Fruit fly (Drosophila melanogaster) whole organism, embryonic: ENCODE results near the gene CG33108.

Experiments
- CG10321 ChIP-seq: fragments of 200-800 bp; sonication (Bioruptor generic); IDR thresholded peaks from 2 replicates; pipeline ENCODE4 v1.3.6; 2022; ENCODE audit warnings: missing biosample characterization, missing genetic modification characterization
- CG11093 ChIP-seq: fragments of 200-800 bp; sonication (Bioruptor generic); IDR thresholded peaks from 3 replicates; pipeline ENCODE4 v1.3.6; 2022; ENCODE audit warnings: missing biosample characterization, missing genetic modification characterization
- CG11456 ChIP-seq: fragments of 200-800 bp; sonication (Bioruptor generic); IDR thresholded peaks from 3 replicates; pipeline ENCODE4 v1.3.6; 2022; ENCODE audit warnings: missing biosample characterization, missing genetic modification characterization
- CG11723 ChIP-seq: fragments of 200-800 bp; sonication (Bioruptor generic); optimal IDR thresholded peaks from 2 replicates; lab custom pipeline; 2017; ENCODE audit warnings: missing biosample characterization, mild to moderate bottlenecking, missing genetic modification characterization
- CG12104 ChIP-seq: fragments of 200-800 bp; sonication (Bioruptor generic); optimal IDR thresholded peaks from 3 replicates; lab custom pipeline; 2016; ENCODE audit warnings: missing biosample characterization, missing genetic modification characterization
- CG1233 ChIP-seq: fragments of 200-800 bp; sonication (Bioruptor generic); optimal IDR thresholded peaks from 4 replicates; lab custom pipeline; 2018; ENCODE audit warnings: missing biosample characterization, mild to moderate bottlenecking, missing genetic modification characterization
- CG12744 ChIP-seq: fragments of 200-800 bp; sonication (Bioruptor generic); optimal IDR thresholded peaks from 2 replicates; lab custom pipeline; 2016; ENCODE audit warnings: missing biosample characterization, missing genetic modification characterization
- CG13123 ChIP-seq: fragments of 200-800 bp; sonication (Bioruptor generic); optimal IDR thresholded peaks from 2 replicates; lab custom pipeline; 2016; ENCODE audit warnings: missing biosample characterization, missing genetic modification characterization
- CG13775 ChIP-seq: fragments of 200-800 bp; sonication (Bioruptor generic); optimal IDR thresholded peaks from 3 replicates; lab custom pipeline; 2017; ENCODE audit warnings: missing biosample characterization, mild to moderate bottlenecking, missing genetic modification characterization
- CG14050 ChIP-seq: fragments of 200-800 bp; sonication (Bioruptor generic); IDR thresholded peaks from 3 replicates; pipeline ENCODE4 v1.3.6; 2022; ENCODE audit warnings: missing biosample characterization, missing genetic modification characterization
- CG14965 ChIP-seq: fragments of 200-800 bp; sonication (Bioruptor generic); optimal IDR thresholded peaks from 2 replicates; lab custom pipeline; 2016; ENCODE audit warnings: missing biosample characterization, missing genetic modification characterization, borderline replicate concordance
- CG15514 ChIP-seq: fragments of 200-800 bp; sonication (Bioruptor generic); optimal IDR thresholded peaks from 3 replicates; lab custom pipeline; 2017; ENCODE audit warnings: missing biosample characterization, missing genetic modification characterization, mild to moderate bottlenecking, moderate library complexity, missing genetic modification reagents
- CG15696 ChIP-seq: fragments of 200-800 bp; sonication (Bioruptor generic); optimal IDR thresholded peaks from 2 replicates; lab custom pipeline; 2019; ENCODE audit warnings: missing biosample characterization, mild to moderate bottlenecking, missing genetic modification characterization, moderate library complexity
- CG1647 ChIP-seq: fragments of 200-800 bp; sonication (Bioruptor generic); optimal IDR thresholded peaks from 3 replicates; lab custom pipeline; 2016; ENCODE audit warnings: missing biosample characterization, missing genetic modification characterization
- CG3281 ChIP-seq: fragments of 200-800 bp; sonication (Bioruptor generic); optimal IDR thresholded peaks from 3 replicates; lab custom pipeline; 2017; ENCODE audit warnings: missing biosample characterization, mild to moderate bottlenecking, missing genetic modification characterization
- CG4820 ChIP-seq: fragments of 200-800 bp; sonication (Bioruptor generic); optimal IDR thresholded peaks from 3 replicates; lab custom pipeline; 2016; ENCODE audit warnings: missing biosample characterization, missing genetic modification characterization
- CG8089 ChIP-seq: fragments of 200-800 bp; sonication (Bioruptor generic); optimal IDR thresholded peaks from 3 replicates; lab custom pipeline; 2016; ENCODE audit warnings: missing biosample characterization, missing genetic modification characterization
- Dbx ChIP-seq: fragments of 200-800 bp; sonication (Bioruptor generic); IDR thresholded peaks from 3 replicates; pipeline ENCODE4 v1.3.6; 2022; ENCODE audit warnings: missing biosample characterization, missing genetic modification characterization
- Dfd ChIP-seq, 2 experiments: fragments of >200 bp; optimal IDR thresholded peaks; 2 replicates each; lab custom pipeline; 2017; ENCODE audit warnings: missing biosample characterization in 2 of 2, missing genetic modification characterization in 2 of 2
- Doc3 ChIP-seq: fragments of 200-800 bp; sonication (Bioruptor generic); IDR thresholded peaks from 3 replicates; pipeline ENCODE4 v1.3.6; 2022; ENCODE audit warnings: missing biosample characterization, missing genetic modification characterization; ENCODE audit not compliant: partially characterized antibody
- E2f1 ChIP-seq: fragments of 200-800 bp; sonication (Bioruptor generic); IDR thresholded peaks from 2 replicates; pipeline ENCODE4 v1.3.6; 2022; ENCODE audit warnings: missing biosample characterization, missing genetic modification characterization
- Gug ChIP-seq: fragments of 200-800 bp; sonication (Bioruptor generic); IDR thresholded peaks from 4 replicates; pipeline ENCODE4 v1.3.6; 2022; ENCODE audit warnings: missing biosample characterization, missing genetic modification characterization
- Hmx ChIP-seq: fragments of 200-800 bp; sonication (Bioruptor generic); optimal IDR thresholded peaks from 2 replicates; lab custom pipeline; 2016; ENCODE audit warnings: missing biosample characterization, missing genetic modification characterization
- Hsf ChIP-seq: fragments of 200-800 bp; sonication (Bioruptor generic); optimal IDR thresholded peaks from 3 replicates; lab custom pipeline; 2016; ENCODE audit warnings: missing biosample characterization, missing genetic modification characterization
- NC2α ChIP-seq: fragments of 200-800 bp; sonication (Bioruptor generic); optimal IDR thresholded peaks from 2 replicates; lab custom pipeline; 2016; ENCODE audit warnings: missing biosample characterization, missing genetic modification characterization
- Six4 ChIP-seq: fragments of 200-800 bp; sonication (Bioruptor generic); optimal IDR thresholded peaks from 2 replicates; lab custom pipeline; 2016; ENCODE audit warnings: missing biosample characterization, missing genetic modification characterization
- Spps ChIP-seq: fragments of 200-800 bp; sonication (Bioruptor generic); optimal IDR thresholded peaks from 2 replicates; lab custom pipeline; 2018; ENCODE audit warnings: missing biosample characterization, mild to moderate bottlenecking, missing genetic modification characterization
- Xrp1 ChIP-seq: fragments of 200-800 bp; sonication (Bioruptor generic); IDR thresholded peaks from 2 replicates; pipeline ENCODE4 v1.3.6; 2022; ENCODE audit warnings: missing biosample characterization, missing genetic modification characterization
- chinmo ChIP-seq: fragments of 200-800 bp; sonication (Bioruptor generic); IDR thresholded peaks from 4 replicates; pipeline ENCODE4 v1.3.6; 2022; ENCODE audit warnings: missing biosample characterization, missing genetic modification characterization; ENCODE audit not compliant: partially characterized antibody
- chm ChIP-seq: fragments of 200-800 bp; sonication (Bioruptor generic); IDR thresholded peaks from 2 replicates; pipeline ENCODE4 v1.3.6; 2022; ENCODE audit warnings: missing biosample characterization, missing genetic modification characterization
- chn ChIP-seq: fragments of 200-800 bp; sonication (Bioruptor generic); optimal IDR thresholded peaks from 2 replicates; lab custom pipeline; 2016; ENCODE audit warnings: missing biosample characterization, missing genetic modification characterization
- dimm ChIP-seq: fragments of 200-800 bp; sonication (Bioruptor generic); IDR thresholded peaks from 2 replicates; pipeline ENCODE4 v1.3.6; 2022; ENCODE audit warnings: missing biosample characterization, missing genetic modification characterization
- dpn ChIP-seq, 2 experiments: fragments of 200-800 bp; sonication (Bioruptor generic); optimal IDR thresholded peaks; 3 replicates each; lab custom pipeline; 2016; ENCODE audit warnings: missing biosample characterization in 2 of 2, missing genetic modification characterization in 2 of 2
- gce ChIP-seq: fragments of 200-800 bp; sonication (Bioruptor generic); IDR thresholded peaks from 3 replicates; pipeline ENCODE4 v1.3.6; 2022; ENCODE audit warnings: missing biosample characterization, missing genetic modification characterization
- gcm2 ChIP-seq: fragments of 200-800 bp; sonication (Bioruptor generic); optimal IDR thresholded peaks from 2 replicates; lab custom pipeline; 2016; ENCODE audit warnings: missing biosample characterization, missing genetic modification characterization
- ind ChIP-seq: fragments of 200-800 bp; sonication (Bioruptor generic); optimal IDR thresholded peaks from 3 replicates; lab custom pipeline; 2016; ENCODE audit warnings: missing biosample characterization, missing genetic modification characterization
- inv ChIP-seq: fragments of 200-800 bp; sonication (Bioruptor generic); IDR thresholded peaks from 2 replicates; pipeline ENCODE4 v1.3.6; 2022; ENCODE audit warnings: missing biosample characterization, missing genetic modification characterization; ENCODE audit not compliant: partially characterized antibody
- jigr1 ChIP-seq: fragments of 200-800 bp; sonication (Bioruptor generic); IDR thresholded peaks from 3 replicates; pipeline ENCODE4 v1.3.6; 2022; ENCODE audit warnings: missing biosample characterization, missing genetic modification characterization
- odd ChIP-seq: fragments of 200-800 bp; sonication (Bioruptor generic); optimal IDR thresholded peaks from 2 replicates; lab custom pipeline; 2017; ENCODE audit warnings: missing biosample characterization, mild to moderate bottlenecking, missing genetic modification characterization
- phol ChIP-seq: fragments of 200-800 bp; sonication (Bioruptor generic); optimal IDR thresholded peaks from 3 replicates; lab custom pipeline; 2018; ENCODE audit warnings: missing biosample characterization, mild to moderate bottlenecking, missing genetic modification characterization, moderate library complexity
- pnt ChIP-seq: fragments of 200-800 bp; sonication (Bioruptor generic); optimal IDR thresholded peaks from 3 replicates; lab custom pipeline; 2016; ENCODE audit warnings: missing biosample characterization, missing genetic modification characterization
- prd ChIP-seq, 3 experiments: fragments of >200 bp in 2 of 3; fragments of 200-800 bp in 1 of 3; sonication (Bioruptor generic) in 1 of 3; optimal IDR thresholded peaks in 2 of 3; IDR thresholded peaks in 1 of 3; 2 replicates in 2 of 3; 3 replicates in 1 of 3; pipeline versions ENCODE4 v1.3.6 to Lab custom; 2017 to 2022; ENCODE audit warnings: missing biosample characterization in 1 of 3, missing genetic modification characterization in 1 of 3
- pum ChIP-seq: fragments of 200-800 bp; sonication (Bioruptor generic); optimal IDR thresholded peaks from 2 replicates; lab custom pipeline; 2016; ENCODE audit warnings: missing biosample characterization, missing genetic modification characterization
- repo ChIP-seq: fragments of 200-800 bp; sonication (Bioruptor generic); optimal IDR thresholded peaks from 2 replicates; lab custom pipeline; 2016; ENCODE audit warnings: missing biosample characterization, missing genetic modification characterization
- ro ChIP-seq: fragments of 200-800 bp; sonication (Bioruptor generic); IDR thresholded peaks from 2 replicates; pipeline ENCODE4 v1.3.6; 2022; ENCODE audit warnings: missing biosample characterization, missing genetic modification characterization
- row ChIP-seq: fragments of 200-800 bp; sonication (Bioruptor generic); IDR thresholded peaks from 3 replicates; pipeline ENCODE4 v1.3.6; 2022; ENCODE audit warnings: missing biosample characterization, missing genetic modification characterization
- sens ChIP-seq: fragments of 200-800 bp; sonication (Bioruptor generic); peaks from one replicate; lab custom pipeline; 2016; ENCODE audit warnings: missing biosample characterization, missing genetic modification characterization
- so ChIP-seq: fragments of 200-800 bp; sonication (Bioruptor generic); IDR thresholded peaks from 3 replicates; pipeline ENCODE4 v1.3.6; 2022; ENCODE audit warnings: missing biosample characterization, missing genetic modification characterization
- tio ChIP-seq: fragments of 200-800 bp; sonication (Bioruptor generic); optimal IDR thresholded peaks from 2 replicates; lab custom pipeline; 2017; ENCODE audit warnings: missing biosample characterization, missing genetic modification characterization, inconsistent platforms
- twi ChIP-seq: fragments of 200-800 bp; optimal IDR thresholded peaks from 2 replicates; lab custom pipeline; 2019; ENCODE audit warnings: missing biosample characterization, mild to moderate bottlenecking, missing genetic modification characterization, moderate library complexity

CG33108 gene

DNA sequence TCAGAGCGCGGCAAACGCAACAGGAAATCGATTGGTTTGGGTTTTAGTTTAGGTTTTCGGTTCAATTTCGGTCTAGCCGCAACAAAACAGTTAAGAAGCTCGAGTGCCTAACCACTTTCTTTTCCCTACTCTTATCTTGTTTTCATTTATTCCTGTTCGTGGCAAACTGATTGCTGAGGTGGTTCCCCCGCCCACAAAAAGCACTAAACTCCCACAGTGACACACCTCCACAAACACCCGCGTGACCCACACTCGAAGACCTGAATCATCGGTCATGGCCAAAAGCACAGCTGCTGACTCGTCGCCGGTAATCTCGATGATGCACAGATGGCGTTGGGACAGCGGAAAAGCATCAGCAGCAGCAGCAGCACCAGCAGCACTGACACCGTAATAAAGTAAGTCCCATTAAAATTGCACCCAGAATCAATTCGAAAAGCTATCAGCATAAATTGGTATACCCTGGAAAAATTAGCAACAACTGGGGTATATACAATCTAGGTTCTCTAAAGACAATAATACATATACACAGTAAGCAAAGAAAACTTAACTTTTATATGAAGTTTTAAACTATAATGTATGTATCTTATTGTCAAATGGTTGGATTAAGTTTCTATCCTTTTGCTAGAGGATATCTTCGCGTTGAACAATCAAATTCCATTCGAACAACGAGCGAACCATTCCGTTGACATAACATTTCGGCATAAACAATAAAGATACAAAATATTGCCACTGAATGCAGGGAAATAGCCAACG lies 30.4 kb downstream of the CG33108 start (continued):
- TF ChIP-seq Doc3 (GFP tag; lab: Robert Waterston, UW) (no peak), CG11093 (GFP tag; lab: Robert Waterston, UW) (0 out of 3 replicates have a peak, but pooled peaks have one; percentile 25), phol (peak; percentile 7), CG12744 (GFP tag; lab: Kevin White, UChicago) (no peak), CG14965 (GFP tag; lab: Kevin White, UChicago) (no peak), twi (no peak), Dfd (GFP tag; optimal IDR thresholded peaks at IDR 0.05; lab: Kevin White, UChicago) (no peak), prd (optimal IDR thresholded peaks at IDR 0.05; lab: Kevin White, UChicago) (no peak), prd (GFP tag; IDR thresholded peaks at IDR 0.05; lab: Robert Waterston, UW) (peak; percentile 49; the same call in 2 of the 3 replicates), pnt (peak; percentile 9), so (GFP tag; lab: Robert Waterston, UW) (no peak; the same call in 2 of the 3 replicates), CG1647 (GFP tag; lab: Kevin White, UChicago) (no peak), ro (GFP tag; lab: Robert Waterston, UW) (no peak), chn (GFP tag; lab: Kevin White, UChicago) (no peak), Spps (no peak), CG13123 (GFP tag; lab: Kevin White, UChicago) (no peak), CG13775 (GFP tag; lab: Kevin White, UChicago) (no peak), CG3281 (GFP tag; lab: Kevin White, UChicago) (no peak), NC2α (no peak), sens (GFP tag; lab: Kevin White, UChicago) (peak; percentile 83), inv (GFP tag; lab: Robert Waterston, UW) (no peak), Xrp1 (peak; percentile 55; the same call in 1 of the 2 replicates), gce (no peak), CG15514 (GFP tag; lab: Kevin White, UChicago) (no peak), CG15696 (tag; lab: Kevin White, UChicago) (no peak), CG8089 (GFP tag; lab: Kevin White, UChicago) (no peak), chm (GFP tag; lab: Robert Waterston, UW) (no peak), Hsf (GFP tag; lab: Kevin White, UChicago) (peak; percentile 13), pum (no peak), tio (GFP tag; lab: Kevin White, UChicago) (peak; percentile 6), Hmx (GFP tag; lab: Kevin White, UChicago) (no peak), odd (GFP tag; lab: Kevin White, UChicago) (no peak), CG4820 (GFP tag; lab: Kevin White, UChicago) (no peak), CG1233 (peak; percentile 4), Dbx (GFP tag; lab: Robert Waterston, UW) (no peak), E2f1 (GFP tag; lab: Robert Waterston, UW) (no peak), CG10321 (no peak), repo (no peak), dpn (GFP tag; optimal IDR thresholded peaks at IDR 0.05; lab: Kevin White, UChicago) (peak; percentile 30 to 35), row (GFP tag; lab: Robert Waterston, UW) (peak; percentile 51; the same call in 2 of the 3 replicates), CG11456 (GFP tag; lab: Robert Waterston, UW) (no peak), jigr1 (GFP tag; lab: Robert Waterston, UW) (no peak), dimm (no peak), CG12104 (no peak), CG11723 (GFP tag; lab: Kevin White, UChicago) (no peak), gcm2 (no peak), ind (GFP tag; lab: Kevin White, UChicago) (no peak), CG14050 (no peak; the same call in 2 of the 3 replicates), chinmo (GFP tag; lab: Robert Waterston, UW) (no peak), Six4 (GFP tag; lab: Kevin White, UChicago) (no peak), Gug (GFP tag; lab: Robert Waterston, UW) (no peak)
